Fruit fly (Drosophila melanogaster): ENCODE measurements around the gene mRpS31.

The mRpS31 gene

DNA sequence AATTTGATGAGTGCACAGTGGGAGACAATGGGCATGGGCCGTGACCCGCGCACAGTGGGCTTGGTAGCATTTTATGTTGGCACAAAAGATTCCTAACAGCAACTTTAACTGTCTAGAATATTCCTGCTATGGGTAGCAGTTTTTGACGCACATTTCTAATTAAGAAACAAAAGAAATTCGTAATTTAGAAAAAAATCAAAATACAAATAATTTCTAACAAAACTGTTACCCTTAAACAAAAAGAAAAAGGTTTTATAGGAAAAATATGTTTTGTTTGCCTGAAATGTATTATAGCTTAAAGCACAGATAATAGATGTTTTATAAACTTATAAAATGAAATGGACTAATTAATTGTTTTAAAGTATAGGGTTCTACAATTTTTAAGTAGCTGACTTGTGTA is 11.9 kb downstream of the mRpS31 start:
- TF ChIP-seq CrebA (GFP tag; optimal IDR thresholded peaks at IDR 0.05; ENCODE audit: borderline replicate concordance) = no peak
- TF ChIP-seq Myc (optimal IDR thresholded peaks at IDR 0.05) = no peak
- no peak for TF ChIP-seq Jra (GFP tag; optimal IDR thresholded peaks at IDR 0.05)
- TF ChIP-seq Mio (GFP tag; optimal IDR thresholded peaks at IDR 0.05) = no peak
- TF ChIP-seq dmrt93B (GFP tag; optimal IDR thresholded peaks at IDR 0.05) = no peak
- peak in 1 of 2 experiments; percentile 15 for TF ChIP-seq foxo (GFP tag; optimal IDR thresholded peaks at IDR 0.05)
- no peak for TF ChIP-seq Hnf4 (GFP tag; optimal IDR thresholded peaks at IDR 0.05)
- no peak for TF ChIP-seq CG32264 (GFP tag; optimal IDR thresholded peaks at IDR 0.05)
- TF ChIP-seq tai (GFP tag; optimal IDR thresholded peaks at IDR 0.05) = no peak
- TF ChIP-seq h (GFP tag; optimal IDR thresholded peaks at IDR 0.05) = peak; percentile 29
- no peak for TF ChIP-seq pan (optimal IDR thresholded peaks at IDR 0.05)
- no peak for TF ChIP-seq CG9705 (GFP tag; optimal IDR thresholded peaks at IDR 0.05)

DNA sequence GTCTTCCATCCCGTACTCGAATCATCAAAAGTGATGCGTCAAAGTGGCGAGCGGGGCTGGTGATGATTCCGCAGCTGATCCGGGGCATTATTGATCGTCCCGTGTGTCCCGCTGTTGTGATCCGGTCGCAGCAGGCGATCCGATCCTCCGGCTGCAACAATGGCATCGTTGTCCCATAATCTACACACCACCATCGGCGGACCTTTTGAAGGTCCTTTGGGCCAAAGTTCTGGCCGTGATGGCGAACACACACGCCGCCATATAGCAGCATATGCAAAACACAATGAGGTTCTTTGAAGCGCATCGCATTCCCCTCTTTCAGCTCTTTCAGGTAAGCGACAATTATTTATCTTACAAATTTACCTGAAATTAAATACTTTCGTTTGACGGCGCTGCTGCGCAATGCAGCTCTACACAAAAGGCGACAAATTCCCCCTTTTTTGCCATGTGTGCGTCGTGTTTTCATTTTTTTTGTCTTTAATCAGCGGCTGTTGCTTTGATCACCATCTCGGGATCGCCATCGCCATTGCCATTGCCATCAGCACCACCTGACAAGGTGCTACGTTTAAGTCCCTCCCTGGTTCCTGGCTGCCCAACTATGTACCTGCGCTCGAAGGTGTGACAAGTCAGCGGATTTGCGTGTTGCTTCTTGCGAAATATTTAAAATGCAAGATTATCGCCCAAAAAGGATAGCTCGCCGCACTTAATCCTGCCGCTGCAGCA is 12.7 kb downstream of the mRpS31 start:
- no peak for TF ChIP-seq psq (GFP tag; optimal IDR thresholded peaks at IDR 0.05)
- TF ChIP-seq Vsx2 (GFP tag; optimal IDR thresholded peaks at IDR 0.05; ENCODE audit: partially characterized antibody) = no peak

DNA sequence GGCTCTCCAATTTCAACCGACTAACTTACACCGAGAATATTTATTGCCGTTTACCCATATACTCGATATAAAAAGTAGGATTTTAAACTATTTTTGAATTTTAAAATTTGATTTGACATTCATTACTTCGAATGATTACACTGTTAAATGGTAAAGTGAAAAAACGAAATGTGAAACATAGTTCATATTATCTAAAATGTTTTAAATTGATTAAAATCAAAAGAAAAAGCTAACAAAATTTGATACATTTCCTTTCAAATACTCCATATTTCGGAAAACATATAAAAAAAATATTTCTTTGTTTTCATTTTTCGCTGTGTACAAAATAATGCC is 13.2 kb downstream of the mRpS31 start:
- TF ChIP-seq foxo (GFP tag; optimal IDR thresholded peaks at IDR 0.05) (no peak), HLH106 (tag; optimal IDR thresholded peaks at IDR 0.05) (peak; percentile 6)

DNA sequence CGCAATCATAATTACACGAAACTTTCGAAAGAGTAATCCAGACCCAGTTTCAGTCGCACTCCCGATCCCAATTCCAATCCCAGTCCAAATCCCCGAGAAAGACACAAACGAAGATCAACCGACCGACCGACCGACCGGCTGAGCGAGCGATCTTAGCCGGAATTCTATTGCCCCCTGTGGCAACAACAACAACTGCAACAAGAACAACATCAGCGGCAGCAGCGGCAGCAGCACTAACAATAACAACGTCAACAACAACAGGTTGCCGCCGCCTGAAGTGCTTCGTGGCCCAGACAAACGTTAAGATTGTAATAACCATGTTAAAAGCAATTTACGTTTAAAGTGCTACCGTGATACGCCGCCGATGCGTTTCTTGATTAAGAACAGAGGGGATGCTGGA is 13.7 kb downstream of the mRpS31 start:
- no peak for TF ChIP-seq N (GFP tag; optimal IDR thresholded peaks at IDR 0.05)
- TF ChIP-seq Hr78 (GFP tag; optimal IDR thresholded peaks at IDR 0.05) = no peak
- no peak for TF ChIP-seq ey (GFP tag; optimal IDR thresholded peaks at IDR 0.05)
- no peak for TF ChIP-seq foxo (GFP tag; optimal IDR thresholded peaks at IDR 0.05)
- no peak for TF ChIP-seq usp (GFP tag; optimal IDR thresholded peaks at IDR 0.05)
- TF ChIP-seq Vsx2 (GFP tag; optimal IDR thresholded peaks at IDR 0.05; ENCODE audit: partially characterized antibody) = no peak

DNA sequence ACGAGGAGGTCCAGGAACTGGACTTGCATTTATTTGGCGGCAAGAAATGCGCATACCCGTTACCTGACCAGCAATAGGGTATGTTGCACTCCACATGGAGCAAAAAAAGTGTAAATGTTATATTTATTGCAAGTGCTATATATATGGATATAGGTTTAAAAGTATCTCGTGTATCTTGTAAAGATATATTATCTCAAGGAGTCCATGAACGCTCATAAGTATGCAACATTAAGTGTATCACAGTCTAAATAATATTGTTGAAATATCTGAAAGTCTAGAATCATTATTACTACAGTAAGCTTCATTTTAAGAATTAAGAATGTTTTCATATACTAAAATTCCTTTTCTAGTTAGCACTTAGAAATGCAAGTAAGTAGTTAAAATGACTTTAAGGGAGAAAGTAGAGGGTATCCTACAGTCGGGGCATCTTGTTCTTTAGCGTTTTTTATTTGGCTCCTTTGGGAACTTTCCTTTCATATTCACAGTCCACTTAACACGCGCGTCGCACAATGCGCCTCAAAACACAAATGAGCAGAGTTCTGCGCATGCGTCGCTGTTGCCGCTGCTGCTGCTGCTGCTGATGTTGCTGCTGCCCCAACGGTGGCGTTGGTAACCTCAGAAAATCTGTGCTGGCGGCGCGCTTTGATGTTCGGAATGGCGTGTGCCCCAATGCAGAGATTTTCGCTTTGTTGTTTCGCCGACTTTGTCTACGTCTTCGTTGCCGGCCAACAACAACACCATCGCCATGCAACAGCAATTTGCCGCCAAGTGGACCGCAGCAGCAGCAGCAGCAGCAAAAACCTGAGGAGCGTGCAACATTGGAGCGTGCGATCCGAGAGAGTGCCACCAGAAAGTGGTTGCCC is 14.4 kb downstream of the mRpS31 start:
- TF ChIP-seq jim (GFP tag; optimal IDR thresholded peaks at IDR 0.05) (no peak), Dfd (GFP tag; optimal IDR thresholded peaks at IDR 0.05) (peak; percentile 69), ey (GFP tag; optimal IDR thresholded peaks at IDR 0.05) (peak; percentile 32), Hr83 (GFP tag; optimal IDR thresholded peaks at IDR 0.05; ENCODE audit: poor library complexity, severe bottlenecking) (no peak), Hr78 (GFP tag; optimal IDR thresholded peaks at IDR 0.05) (no peak), Vsx2 (GFP tag; optimal IDR thresholded peaks at IDR 0.05; ENCODE audit: partially characterized antibody) (no peak), Sp1 (GFP tag; optimal IDR thresholded peaks at IDR 0.05) (peak; percentile 40), usp (GFP tag; optimal IDR thresholded peaks at IDR 0.05) (no peak), pan (optimal IDR thresholded peaks at IDR 0.05) (no peak), HLH106 (tag; optimal IDR thresholded peaks at IDR 0.05) (peak; percentile 3), Hnf4 (GFP tag; optimal IDR thresholded peaks at IDR 0.05) (no peak), dmrt93B (GFP tag; optimal IDR thresholded peaks at IDR 0.05) (peak; percentile 11), Myc (optimal IDR thresholded peaks at IDR 0.05) (no peak), dsf (GFP tag; optimal IDR thresholded peaks at IDR 0.05; ENCODE audit: borderline replicate concordance) (no peak), foxo (GFP tag; optimal IDR thresholded peaks at IDR 0.05) (peak in 1 of 2 experiments; percentile 41), h (GFP tag; optimal IDR thresholded peaks at IDR 0.05) (peak; percentile 12), fru (GFP tag; optimal IDR thresholded peaks at IDR 0.05) (peak; percentile 22), OdsH (GFP tag; optimal IDR thresholded peaks at IDR 0.05) (peak; percentile 26), rgr (GFP tag; optimal IDR thresholded peaks at IDR 0.05) (peak; percentile 6), woc (GFP tag; optimal IDR thresholded peaks at IDR 0.05) (peak; percentile 43)

All from whole organism, wandering third instar larva.